Fruit fly (Drosophila melanogaster) whole organism, embryonic: ENCODE measurements around the gene CG1309.

Source experiments
- Asciz ChIP-seq: fragments of 200-800 bp; sonication (Bioruptor generic); optimal IDR thresholded peaks from 2 replicates; lab custom pipeline; 2017; ENCODE audit warnings: missing biosample characterization, mild to moderate bottlenecking, missing genetic modification characterization, missing genetic modification reagents
- Atf-2 ChIP-seq: fragments of 200-800 bp; sonication (Bioruptor generic); optimal IDR thresholded peaks from 2 replicates; lab custom pipeline; 2016; ENCODE audit warnings: missing biosample characterization, missing genetic modification characterization
- Awh ChIP-seq: fragments of 200-800 bp; sonication (Bioruptor generic); IDR thresholded peaks from 2 replicates; pipeline ENCODE4, ENCODE4 v1.3.6; 2022; ENCODE audit warnings: missing biosample characterization, missing genetic modification characterization
- BEAF-32 ChIP-seq: fragments of 200-800 bp; sonication (Bioruptor generic); optimal IDR thresholded peaks from 3 replicates; lab custom pipeline; 2017; ENCODE audit warnings: missing biosample characterization, missing genetic modification characterization, mild to moderate bottlenecking, moderate library complexity, missing genetic modification reagents
- Bteb2 ChIP-seq: fragments of 200-800 bp; sonication (Bioruptor generic); optimal IDR thresholded peaks from 2 replicates; lab custom pipeline; 2016; ENCODE audit warnings: missing biosample characterization, missing genetic modification characterization
- CG10654 ChIP-seq: fragments of 200-800 bp; sonication (Bioruptor generic); optimal IDR thresholded peaks from 2 replicates; lab custom pipeline; 2016; ENCODE audit warnings: missing biosample characterization, missing genetic modification characterization
- CG12219 ChIP-seq: fragments of 200-800 bp; sonication (Bioruptor generic); optimal IDR thresholded peaks from 3 replicates; lab custom pipeline; 2018; ENCODE audit warnings: missing biosample characterization, mild to moderate bottlenecking, missing genetic modification characterization
- CG12659 ChIP-seq: fragments of 200-800 bp; sonication (Bioruptor generic); optimal IDR thresholded peaks from 3 replicates; lab custom pipeline; 2017; ENCODE audit warnings: mild to moderate bottlenecking, missing biosample characterization, missing genetic modification reagents, missing genetic modification characterization
- CG12942 ChIP-seq: fragments of 200-800 bp; sonication (Bioruptor generic); optimal IDR thresholded peaks from 3 replicates; lab custom pipeline; 2016; ENCODE audit warnings: missing biosample characterization, missing genetic modification characterization
- CG13894 ChIP-seq: fragments of 200-800 bp; sonication (Bioruptor generic); optimal IDR thresholded peaks from 3 replicates; lab custom pipeline; 2018; ENCODE audit warnings: missing biosample characterization, mild to moderate bottlenecking, missing genetic modification characterization, moderate library complexity
- CG14441 ChIP-seq: fragments of 200-800 bp; sonication (Bioruptor generic); IDR thresholded peaks from 2 replicates; pipeline ENCODE4 v1.3.6; 2022; ENCODE audit warnings: missing biosample characterization, missing genetic modification characterization
- CG15479 ChIP-seq: fragments of 200-800 bp; sonication (Bioruptor generic); optimal IDR thresholded peaks from 3 replicates; lab custom pipeline; 2019; ENCODE audit warnings: missing biosample characterization, mild to moderate bottlenecking, missing genetic modification characterization, moderate library complexity
- CG15514 ChIP-seq: fragments of 200-800 bp; sonication (Bioruptor generic); optimal IDR thresholded peaks from 3 replicates; lab custom pipeline; 2017; ENCODE audit warnings: missing biosample characterization, missing genetic modification characterization, mild to moderate bottlenecking, moderate library complexity, missing genetic modification reagents
- CG3163 ChIP-seq: fragments of 200-800 bp; sonication (Bioruptor generic); optimal IDR thresholded peaks from 3 replicates; lab custom pipeline; 2016; ENCODE audit warnings: missing biosample characterization, missing genetic modification characterization
- CG34224 ChIP-seq: fragments of 200-800 bp; sonication (Bioruptor generic); IDR thresholded peaks from 3 replicates; pipeline ENCODE4 v1.3.6; 2022; ENCODE audit warnings: missing biosample characterization, missing genetic modification characterization; ENCODE audit not compliant: partially characterized antibody
- CG3726 ChIP-seq: fragments of 200-800 bp; sonication (Bioruptor generic); IDR thresholded peaks from 3 replicates; pipeline ENCODE4, ENCODE4 v1.3.6; 2022; ENCODE audit warnings: missing biosample characterization, missing genetic modification characterization
- CG42726 ChIP-seq: fragments of 200-800 bp; sonication (Bioruptor generic); IDR thresholded peaks from 2 replicates; pipeline ENCODE4 v1.3.6; 2022; ENCODE audit warnings: missing biosample characterization, missing genetic modification characterization; ENCODE audit not compliant: partially characterized antibody
- CG43689 ChIP-seq: fragments of 200-800 bp; sonication (Bioruptor generic); IDR thresholded peaks from 2 replicates; pipeline ENCODE4 v1.3.6; 2022; ENCODE audit warnings: missing biosample characterization, missing genetic modification characterization
- CG5245 ChIP-seq: fragments of 200-800 bp; sonication (Bioruptor generic); optimal IDR thresholded peaks from 3 replicates; lab custom pipeline; 2016; ENCODE audit warnings: missing biosample characterization, missing genetic modification characterization
- CG8359 ChIP-seq: fragments of 200-800 bp; sonication (Bioruptor generic); optimal IDR thresholded peaks from 2 replicates; lab custom pipeline; 2017; ENCODE audit warnings: missing biosample characterization, mild to moderate bottlenecking, missing genetic modification characterization, borderline replicate concordance
- E2f2 ChIP-seq: fragments of 200-800 bp; sonication (Bioruptor generic); IDR thresholded peaks from 2 replicates; pipeline ENCODE4 v1.3.6; 2022; ENCODE audit warnings: missing biosample characterization, missing genetic modification characterization
- Meics ChIP-seq: fragments of 200-800 bp; sonication (Bioruptor generic); optimal IDR thresholded peaks from 2 replicates; lab custom pipeline; 2017; ENCODE audit warnings: missing biosample characterization, mild to moderate bottlenecking, missing genetic modification characterization
- Mes4 ChIP-seq: fragments of 200-800 bp; sonication (Bioruptor generic); optimal IDR thresholded peaks from 2 replicates; lab custom pipeline; 2016; ENCODE audit warnings: missing biosample characterization, missing genetic modification characterization
- NK7.1 ChIP-seq: fragments of 200-800 bp; sonication (Bioruptor generic); optimal IDR thresholded peaks from 3 replicates; lab custom pipeline; 2016; ENCODE audit warnings: missing biosample characterization, missing genetic modification characterization
- Oaz ChIP-seq: fragments of 200-800 bp; sonication (Bioruptor generic); IDR thresholded peaks from 2 replicates; pipeline ENCODE4 v1.3.6; 2022; ENCODE audit warnings: missing biosample characterization, missing genetic modification characterization
- Usf ChIP-seq: fragments of 200-800 bp; sonication (Bioruptor generic); optimal IDR thresholded peaks from 2 replicates; lab custom pipeline; 2017; ENCODE audit warnings: missing genotype, missing biosample characterization, missing genetic modification characterization
- ac ChIP-seq: fragments of 200-800 bp; sonication (Bioruptor generic); optimal IDR thresholded peaks from 3 replicates; lab custom pipeline; 2017; ENCODE audit warnings: missing biosample characterization, mild to moderate bottlenecking, missing genetic modification characterization
- al ChIP-seq: fragments of 200-800 bp; sonication (Bioruptor generic); IDR thresholded peaks from 2 replicates; pipeline ENCODE4 v1.3.6; 2022; ENCODE audit warnings: missing biosample characterization, missing genetic modification characterization
- ase ChIP-seq: fragments of 200-800 bp; sonication (Bioruptor generic); IDR thresholded peaks from 3 replicates; pipeline ENCODE4 v1.3.6; 2022; ENCODE audit warnings: missing biosample characterization, missing genetic modification characterization
- chm ChIP-seq: fragments of 200-800 bp; sonication (Bioruptor generic); IDR thresholded peaks from 2 replicates; pipeline ENCODE4 v1.3.6; 2022; ENCODE audit warnings: missing biosample characterization, missing genetic modification characterization
- chn ChIP-seq: fragments of 200-800 bp; sonication (Bioruptor generic); optimal IDR thresholded peaks from 2 replicates; lab custom pipeline; 2016; ENCODE audit warnings: missing biosample characterization, missing genetic modification characterization
- ci ChIP-seq: fragments of 200-800 bp; sonication (Bioruptor generic); IDR thresholded peaks from 3 replicates; pipeline ENCODE4 v1.3.6; 2022; ENCODE audit warnings: missing biosample characterization, missing genetic modification characterization
- fru ChIP-seq: fragments of >200 bp; optimal IDR thresholded peaks from 2 replicates; lab custom pipeline; 2017
- gsb ChIP-seq: fragments of 200-800 bp; sonication (Bioruptor generic); IDR thresholded peaks from 2 replicates; pipeline ENCODE4 v1.3.6; 2022; ENCODE audit warnings: missing biosample characterization, missing genetic modification characterization
- insv ChIP-seq, 2 experiments: fragments of 200-800 bp; sonication (Bioruptor generic); optimal IDR thresholded peaks; 3 replicates each; lab custom pipeline; 2016 to 2018; ENCODE audit warnings: missing biosample characterization in 2 of 2, missing genetic modification characterization in 2 of 2
- kni ChIP-seq: fragments of 200-800 bp; sonication (Bioruptor generic); optimal IDR thresholded peaks from 3 replicates; lab custom pipeline; 2017; ENCODE audit warnings: mild to moderate bottlenecking, missing biosample characterization, missing genetic modification reagents, missing genetic modification characterization
- lov ChIP-seq, 2 experiments: fragments of 200-800 bp in 1 of 2; fragments of >200 bp in 1 of 2; sonication (Bioruptor generic) in 1 of 2; IDR thresholded peaks in 1 of 2; optimal IDR thresholded peaks in 1 of 2; 2 replicates in 1 of 2; 3 replicates in 1 of 2; pipeline versions ENCODE4 v1.3.6 to Lab custom; 2017 to 2022; ENCODE audit warnings: missing biosample characterization in 1 of 2, missing genetic modification characterization in 1 of 2
- pan ChIP-seq, 4 experiments: fragments of >200 bp in 3 of 4; fragments of 200-800 bp in 1 of 4; sonication (Bioruptor generic) in 1 of 4; optimal IDR thresholded peaks in 3 of 4; IDR thresholded peaks in 1 of 4; 2 replicates each; pipeline versions ENCODE4 v1.3.6 to Lab custom; 2017 to 2022; ENCODE audit warnings: missing biosample characterization in 2 of 4, missing genetic modification characterization in 2 of 4, mixed read lengths in 1 of 4
- pros ChIP-seq: fragments of 200-800 bp; sonication (Bioruptor generic); optimal IDR thresholded peaks from 3 replicates; lab custom pipeline; 2019; ENCODE audit warnings: missing biosample characterization, mild to moderate bottlenecking, missing genetic modification characterization, moderate library complexity
- repo ChIP-seq: fragments of 200-800 bp; sonication (Bioruptor generic); optimal IDR thresholded peaks from 2 replicates; lab custom pipeline; 2016; ENCODE audit warnings: missing biosample characterization, missing genetic modification characterization
- scrt ChIP-seq: fragments of 200-800 bp; sonication (Bioruptor generic); optimal IDR thresholded peaks from 2 replicates; lab custom pipeline; 2018; ENCODE audit warnings: missing biosample characterization, mild to moderate bottlenecking, missing genetic modification characterization, moderate library complexity
- sens-2 ChIP-seq: fragments of 200-800 bp; sonication (Bioruptor generic); IDR thresholded peaks from 2 replicates; pipeline ENCODE4 v1.3.6; 2022; ENCODE audit warnings: missing biosample characterization, missing genetic modification characterization
- sima ChIP-seq: fragments of 200-800 bp; sonication (Bioruptor generic); optimal IDR thresholded peaks from 2 replicates; lab custom pipeline; 2016; ENCODE audit warnings: missing biosample characterization, missing genetic modification characterization
- slp2 ChIP-seq: fragments of 200-800 bp; sonication (Bioruptor generic); optimal IDR thresholded peaks from 2 replicates; lab custom pipeline; 2016; ENCODE audit warnings: missing biosample characterization, missing genetic modification characterization
- unpg ChIP-seq: fragments of 200-800 bp; sonication (Bioruptor generic); optimal IDR thresholded peaks from 3 replicates; lab custom pipeline; 2018; ENCODE audit warnings: missing biosample characterization, mild to moderate bottlenecking, missing genetic modification characterization, moderate library complexity
- vfl ChIP-seq: fragments of 200-800 bp; sonication (Bioruptor generic); optimal IDR thresholded peaks from 2 replicates; lab custom pipeline; 2016; ENCODE audit warnings: missing biosample characterization, missing genetic modification characterization
- yki ChIP-seq: fragments of >200 bp; optimal IDR thresholded peaks from 3 replicates; lab custom pipeline; 2018
- z ChIP-seq: fragments of 200-800 bp; sonication (Bioruptor generic); IDR thresholded peaks from 3 replicates; pipeline ENCODE4 v1.3.6; 2022; ENCODE audit warnings: missing biosample characterization, missing genetic modification characterization
- zen2 ChIP-seq: fragments of 200-800 bp; sonication (Bioruptor generic); IDR thresholded peaks from 3 replicates; pipeline ENCODE4 v1.3.6; 2022; ENCODE audit warnings: missing biosample characterization, missing genetic modification characterization; ENCODE audit not compliant: partially characterized antibody

Gene CG1309

DNA sequence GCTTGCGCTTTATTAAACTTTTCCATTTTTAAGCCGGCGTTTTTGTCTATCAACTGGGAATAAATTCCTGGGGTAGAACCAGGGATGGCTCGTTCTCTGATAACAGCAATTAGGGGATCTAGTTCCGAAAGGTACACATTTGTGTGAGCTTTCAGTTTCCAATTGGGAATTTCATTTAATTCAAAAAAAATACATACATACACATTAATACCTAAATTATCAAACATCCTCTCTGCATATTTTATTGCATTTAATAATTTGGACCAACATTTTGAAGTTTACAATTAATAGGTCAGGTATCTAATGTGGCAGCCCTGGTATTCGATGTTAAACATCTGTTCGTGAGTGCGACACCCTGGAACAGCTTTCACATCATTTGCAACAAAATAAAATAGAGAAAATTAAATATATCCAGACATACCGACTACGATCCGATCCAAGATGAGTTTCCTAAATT lies at the start of gene CG1309, which contains the start of gene CG15011 (continued):
- peak; percentile 84 for TF ChIP-seq Atf-2 (GFP tag; lab: Kevin White, UChicago)
- peak; percentile 21 to 84 for TF ChIP-seq insv (GFP tag; optimal IDR thresholded peaks at IDR 0.05; lab: Kevin White, UChicago)
- peak; percentile 65 for TF ChIP-seq scrt (GFP tag; lab: Kevin White, UChicago)
- peak; percentile 75 for TF ChIP-seq vfl
- no peak for TF ChIP-seq CG34224 (GFP tag; lab: Robert Waterston, UW)
- peak; percentile 81 for TF ChIP-seq ci (GFP tag; lab: Robert Waterston, UW)
- TF ChIP-seq chn (GFP tag; lab: Kevin White, UChicago): peak; percentile 91
- TF ChIP-seq CG15479: no peak
- peak; percentile 78 for TF ChIP-seq al (GFP tag; lab: Robert Waterston, UW)
- TF ChIP-seq CG3163 (GFP tag; lab: Kevin White, UChicago): peak; percentile 63
- TF ChIP-seq CG43689 (GFP tag; lab: Robert Waterston, UW): 0 out of 2 replicates have a peak, but pooled peaks have one; percentile 29
- TF ChIP-seq yki: no peak
- TF ChIP-seq lov (optimal IDR thresholded peaks at IDR 0.05; lab: Kevin White, UChicago): no peak
- 0 out of 3 replicates have a peak, but pooled peaks have one; percentile 21 for TF ChIP-seq lov (GFP tag; IDR thresholded peaks at IDR 0.05; lab: Robert Waterston, UW)
- TF ChIP-seq E2f2 (GFP tag; lab: Robert Waterston, UW): peak; percentile 43; the same call in 1 of the 2 replicates
- peak; percentile 63 for TF ChIP-seq BEAF-32
- peak; percentile 51 for TF ChIP-seq Usf
- TF ChIP-seq slp2 (GFP tag; lab: Kevin White, UChicago): peak; percentile 78
- TF ChIP-seq gsb (GFP tag; lab: Robert Waterston, UW): no peak; the same call in 1 of the 2 replicates
- peak; percentile 80 for TF ChIP-seq CG10654
- peak; percentile 64; the same call in 2 of the 3 replicates for TF ChIP-seq CG3726
- TF ChIP-seq Awh (GFP tag; lab: Robert Waterston, UW): peak; percentile 47; the same call in 1 of the 2 replicates
- peak; percentile 80 for TF ChIP-seq Mes4
- no peak for TF ChIP-seq fru (lab: Kevin White, UChicago)
- peak; percentile 72; the same call in 2 of the 3 replicates for TF ChIP-seq ase (GFP tag; lab: Robert Waterston, UW)
- peak; percentile 100 for TF ChIP-seq CG15514 (GFP tag; lab: Kevin White, UChicago)
- TF ChIP-seq Oaz (GFP tag; lab: Robert Waterston, UW): 0 out of 2 replicates have a peak, but pooled peaks have one; percentile 34
- TF ChIP-seq Asciz (GFP tag; lab: Kevin White, UChicago): peak; percentile 56
- TF ChIP-seq pan (optimal IDR thresholded peaks at IDR 0.05; lab: Kevin White, UChicago): no peak
- TF ChIP-seq pan (GFP tag; optimal IDR thresholded peaks at IDR 0.05 in 1 of 2, IDR thresholded peaks at IDR 0.05 in 1 of 2): peak in 1 of 2 experiments; percentile 55
- TF ChIP-seq repo (GFP tag; lab: Kevin White, UChicago): peak; percentile 74
- TF ChIP-seq sima (GFP tag; lab: Kevin White, UChicago): peak; percentile 37
- TF ChIP-seq Bteb2 (GFP tag; lab: Kevin White, UChicago): peak; percentile 86
- TF ChIP-seq zen2: no peak
- peak; percentile 59 for TF ChIP-seq kni (GFP tag; lab: Kevin White, UChicago)
- TF ChIP-seq CG12942: peak; percentile 60
- no peak for TF ChIP-seq sens-2 (GFP tag; lab: Robert Waterston, UW)
- peak; percentile 50 for TF ChIP-seq CG12219 (GFP tag; lab: Kevin White, UChicago)
- TF ChIP-seq z (GFP tag; lab: Robert Waterston, UW): no peak
- peak; percentile 84 for TF ChIP-seq CG12659 (GFP tag; lab: Kevin White, UChicago)
- 0 out of 2 replicates have a peak, but pooled peaks have one; percentile 49 for TF ChIP-seq chm
- peak; percentile 84 for TF ChIP-seq unpg
- peak; percentile 12 for TF ChIP-seq ac (GFP tag; lab: Kevin White, UChicago)
- peak; percentile 75 for TF ChIP-seq CG5245 (GFP tag; lab: Kevin White, UChicago)
- TF ChIP-seq CG13894: peak; percentile 82
- no peak for TF ChIP-seq CG42726
- TF ChIP-seq NK7.1 (GFP tag; lab: Kevin White, UChicago): peak; percentile 79
- peak; percentile 83 for TF ChIP-seq CG14441 (GFP tag; lab: Robert Waterston, UW)
- peak; percentile 77 for TF ChIP-seq Meics (GFP tag; lab: Kevin White, UChicago)
- no peak for TF ChIP-seq CG8359 (GFP tag; lab: Kevin White, UChicago)
- no peak for TF ChIP-seq pros (GFP tag; lab: Kevin White, UChicago)
